Worm (Caenorhabditis elegans) whole organism, late embryonic: Measurements from ENCODE around the gene Y43F8C.15.

Experiments used
- F13H6.1 ChIP-seq: sonication (generic microtip); optimal IDR thresholded peaks from 2 replicates; lab custom pipeline; 2016; ENCODE audit warnings: missing genetic modification characterization, missing compliant biosample characterization
- ama-1 ChIP-seq: fragments of 150-350 bp; optimal IDR thresholded peaks from 2 replicates; lab custom pipeline; 2014
- odd-2 ChIP-seq: sonication (generic microtip); optimal IDR thresholded peaks from 2 replicates; lab custom pipeline; 2017; ENCODE audit warnings: antibody characterized with exemption, mild to moderate bottlenecking, missing genetic modification characterization, missing compliant biosample characterization
- pat-9 ChIP-seq: fragments of 200-800 bp; sonication (Bioruptor generic); optimal IDR thresholded peaks from 2 replicates; lab custom pipeline; 2018; ENCODE audit warnings: mild to moderate bottlenecking, missing genetic modification characterization, moderate library complexity, missing compliant biosample characterization
- pha-4 ChIP-seq: fragments of 150-350 bp; optimal IDR thresholded peaks from 2 replicates; lab custom pipeline; 2018; ENCODE audit warnings: missing biosample characterization, missing genetic modification reagents, missing genetic modification characterization
- pqm-1 ChIP-seq: sonication (generic microtip); optimal IDR thresholded peaks from 2 replicates; lab custom pipeline; 2016; ENCODE audit warnings: missing genetic modification characterization, missing compliant biosample characterization
- pros-1 ChIP-seq: fragments of 150-350 bp; optimal IDR thresholded peaks from 2 replicates; lab custom pipeline; 2014; ENCODE audit warnings: missing biosample characterization, missing genetic modification reagents, missing genetic modification characterization
- ref-2 ChIP-seq: sonication (generic microtip); optimal IDR thresholded peaks from 2 replicates; lab custom pipeline; 2016; ENCODE audit warnings: missing genetic modification characterization, missing compliant biosample characterization
- unc-42 ChIP-seq: sonication (generic microtip); optimal IDR thresholded peaks from 2 replicates; lab custom pipeline; 2016; ENCODE audit warnings: missing genotype, missing genetic modification characterization, missing compliant biosample characterization
- unc-55 ChIP-seq: sonication (generic microtip); optimal IDR thresholded peaks from 2 replicates; lab custom pipeline; 2017; ENCODE audit warnings: missing biosample characterization, missing genetic modification reagents, missing genetic modification characterization

ce11 chrV:19672357-19672756, 38.1 kb downstream of the Y43F8C.15 start:
- no peak for TF ChIP-seq ama-1 (lab: Kevin White, UChicago)
- no peak for TF ChIP-seq pros-1
- no peak for TF ChIP-seq ref-2 (tag; lab: Kevin White, UChicago)
- TF ChIP-seq unc-55 (GFP tag; lab: Kevin White, UChicago): no peak
- no peak for TF ChIP-seq odd-2
- no peak for TF ChIP-seq pat-9 (tag; lab: Kevin White, UChicago)
- TF ChIP-seq pha-4 (tag; lab: Kevin White, UChicago): no peak
- no peak for TF ChIP-seq unc-42
- TF ChIP-seq pqm-1 (tag; lab: Kevin White, UChicago): no peak
- no peak for TF ChIP-seq F13H6.1 (tag; lab: Kevin White, UChicago)
